Worm (Caenorhabditis elegans) whole organism, early embryonic: ENCODE data around the gene K02D10.8.

Experiments used
- F13C5.2 ChIP-seq: sonication (generic microtip); optimal IDR thresholded peaks from 2 replicates; lab custom pipeline; 2017; ENCODE audit warnings: mild to moderate bottlenecking, missing genetic modification characterization, inconsistent platforms, missing compliant biosample characterization
- ama-1 ChIP-seq: fragments of 150-350 bp; optimal IDR thresholded peaks from 2 replicates; lab custom pipeline; 2014
- ceh-36 ChIP-seq: sonication (generic microtip); optimal IDR thresholded peaks from 2 replicates; lab custom pipeline; 2016; ENCODE audit warnings: missing genetic modification characterization, inconsistent platforms, missing compliant biosample characterization
- flt-1 ChIP-seq: fragments of 200-800 bp; sonication (Bioruptor generic); IDR thresholded peaks from 2 replicates; pipeline ENCODE4 v1.3.6; 2022; ENCODE audit warnings: missing genetic modification characterization, missing compliant biosample characterization
- hnd-1 ChIP-seq: sonication (generic microtip); optimal IDR thresholded peaks from 2 replicates; lab custom pipeline; 2016; ENCODE audit warnings: missing genetic modification characterization, missing compliant biosample characterization
- sea-1 ChIP-seq: fragments of 200-800 bp; sonication (Bioruptor generic); conservative IDR thresholded peaks from 2 replicates; pipeline ENCODE4 v1.3.6; 2022; ENCODE audit warnings: missing genetic modification characterization, missing compliant biosample characterization
- tbx-11 ChIP-seq: fragments of 200-800 bp; sonication (Bioruptor generic); IDR thresholded peaks from 2 replicates; pipeline ENCODE4 v1.3.6; 2022; ENCODE audit warnings: missing genetic modification characterization, missing compliant biosample characterization
- tra-4 ChIP-seq: sonication (generic microtip); optimal IDR thresholded peaks from 2 replicates; lab custom pipeline; 2017; ENCODE audit warnings: missing genetic modification characterization, missing compliant biosample characterization

DNA sequence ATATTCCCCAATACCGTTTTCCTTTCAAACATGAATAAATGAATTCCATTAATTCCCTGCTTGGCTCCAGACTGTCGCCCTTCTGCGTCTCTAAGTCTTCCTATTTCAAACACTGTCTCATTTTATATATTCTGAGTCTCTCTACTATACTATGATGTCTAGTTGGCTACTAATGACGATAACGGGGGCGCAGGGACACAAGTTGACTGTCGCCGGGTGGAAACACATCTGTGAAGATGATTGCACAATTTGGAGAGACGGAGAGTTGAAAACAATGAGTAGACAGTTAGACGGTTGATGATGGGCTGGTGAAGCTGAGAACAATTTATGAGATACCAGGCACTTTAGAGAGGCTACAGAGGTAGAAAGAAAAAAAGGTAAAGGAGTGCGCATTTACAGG is 36.7 kb upstream of the K02D10.8 start, which contains the start of gene sma-2:
- TF ChIP-seq ama-1 (lab: Kevin White, UChicago) (no peak), tra-4 (tag; lab: Kevin White, UChicago) (no peak), tbx-11 (no peak), ceh-36 (tag; lab: Kevin White, UChicago) (no peak), sea-1 (no peak), flt-1 (GFP tag; lab: Robert Waterston, UW) (no peak), hnd-1 (tag; lab: Kevin White, UChicago) (no peak), F13C5.2 (tag; lab: Kevin White, UChicago) (no peak)
